Worm (Caenorhabditis elegans): ENCODE measurements around the gene F14H3.4.

ce11 chrV:16042743-16043014, 12.2 kb downstream of the F14H3.4 start:
- TF ChIP-seq mdl-1 (tag; optimal IDR thresholded peaks at IDR 0.05) (no peak), skn-1 (tag; optimal IDR thresholded peaks at IDR 0.05) (no peak), unc-62 (GFP tag; optimal IDR thresholded peaks at IDR 0.05) (no peak), nhr-237 (tag; optimal IDR thresholded peaks at IDR 0.05) (no peak)
